ENCODE assay signal across 4 fruit fly cellular contexts in the genomic region with DNA sequence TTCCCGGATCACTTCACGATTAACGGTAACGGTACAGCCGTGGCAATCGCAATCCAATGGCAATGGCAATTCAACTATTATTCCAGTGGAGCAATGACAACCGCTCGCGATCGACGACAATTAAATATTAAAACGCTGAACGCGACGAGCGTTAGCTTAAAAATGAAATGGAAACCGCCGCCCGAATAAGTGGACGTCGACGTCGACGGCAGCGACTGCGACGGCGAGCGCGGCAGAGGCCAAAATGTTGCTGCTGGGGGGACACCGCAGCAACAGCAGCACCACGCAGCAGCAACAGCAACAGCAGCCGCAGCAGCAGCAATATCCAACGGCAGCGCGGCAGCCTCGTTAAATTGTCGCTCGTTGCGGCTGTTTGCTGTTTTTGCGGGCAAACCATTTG.
A peak's percentile ranks its signal among the peaks of the same experiment; 100 is the strongest.
TF ChIP-seq lines count a peak whose summit lies in the region.

A gene (minus strand): TSS at position 101 of the 400 bp plus-strand sequence.

- TF ChIP-seq CTCF in whole organism, embryonic (GFP tag; optimal IDR thresholded peaks at IDR 0.05; lab: Kevin White, UChicago), result no peak

TF ChIP-seq in whole organism, embryonic, 481 proteins besides CTCF, POLR2A, EP300 and RAD21:
- peak; percentile 43 for TF ChIP-seq Med (GFP tag; lab: Kevin White, UChicago)
- TF ChIP-seq zfh1 (GFP tag; IDR thresholded peaks at IDR 0.05; lab: Robert Waterston, UW), result no peak
- TF ChIP-seq Adf1 (GFP tag; IDR thresholded peaks at IDR 0.05; lab: Robert Waterston, UW), result peak; percentile 72
- 0 out of 4 replicates have a peak, but pooled peaks have one; percentile 50 for TF ChIP-seq chinmo (GFP tag; IDR thresholded peaks at IDR 0.05; lab: Robert Waterston, UW; ENCODE audit: partially characterized antibody)

TF ChIP-seq in whole organism, prepupa, 60 proteins besides CTCF, POLR2A, EP300 and RAD21:
- TF ChIP-seq svp (GFP tag; lab: Kevin White, UChicago) (peak; percentile 15), CG6854 (GFP tag; optimal IDR thresholded peaks at IDR 0.05; lab: Kevin White, UChicago) (no peak), Eip78C (GFP tag; lab: Kevin White, UChicago) (no peak)
TF ChIP-seq in whole organism, prepupa: peak in this region for 1.

TF ChIP-seq in whole organism, pupa, 21 proteins besides CTCF, POLR2A, EP300 and RAD21:
- no peak for TF ChIP-seq gl (tag; optimal IDR thresholded peaks at IDR 0.05; lab: Kevin White, UChicago)
- TF ChIP-seq Pif1A (GFP tag; optimal IDR thresholded peaks at IDR 0.05; lab: Kevin White, UChicago), result no peak
- TF ChIP-seq Ets98B (GFP tag; IDR thresholded peaks at IDR 0.05; lab: Robert Waterston, UW), result peak; percentile 24; the same call in 1 of the 2 replicates
- TF ChIP-seq CG13204 (GFP tag; optimal IDR thresholded peaks at IDR 0.05; lab: Kevin White, UChicago), result no peak
- TF ChIP-seq CG32121 (GFP tag; IDR thresholded peaks at IDR 0.05; lab: Robert Waterston, UW), result no peak
- TF ChIP-seq CG8159 (tag; optimal IDR thresholded peaks at IDR 0.05; lab: Kevin White, UChicago), result no peak
- no peak for TF ChIP-seq CG14655 (GFP tag; optimal IDR thresholded peaks at IDR 0.05; lab: Kevin White, UChicago)

TF ChIP-seq in whole organism, wandering third instar larva, 38 proteins besides CTCF, POLR2A, EP300 and RAD21:
- TF ChIP-seq sv (GFP tag; optimal IDR thresholded peaks at IDR 0.05; lab: Kevin White, UChicago), result no peak
- TF ChIP-seq Rel (GFP tag; optimal IDR thresholded peaks at IDR 0.05; lab: Kevin White, UChicago), result no peak
- TF ChIP-seq Rel (tag; optimal IDR thresholded peaks at IDR 0.05; lab: Kevin White, UChicago), result no peak
- peak; percentile 19 for TF ChIP-seq Dfd (GFP tag; optimal IDR thresholded peaks at IDR 0.05; lab: Kevin White, UChicago)
- TF ChIP-seq h (GFP tag; optimal IDR thresholded peaks at IDR 0.05; lab: Kevin White, UChicago), result no peak
- TF ChIP-seq foxo (GFP tag; optimal IDR thresholded peaks at IDR 0.05; lab: Kevin White, UChicago), result no peak
- no peak for TF ChIP-seq Mio (GFP tag; optimal IDR thresholded peaks at IDR 0.05; lab: Kevin White, UChicago)
- TF ChIP-seq Dif (GFP tag; optimal IDR thresholded peaks at IDR 0.05; lab: Kevin White, UChicago; ENCODE audit: partially characterized antibody), result no peak
- no peak for TF ChIP-seq dl (GFP tag; optimal IDR thresholded peaks at IDR 0.05; lab: Kevin White, UChicago; ENCODE audit: insufficient read depth in 1 of 2, partially characterized antibody in 2 of 2)
